Fruit fly (Drosophila melanogaster) whole organism, embryonic: ENCODE data around the gene lwr.

Source experiments
- ATbp ChIP-seq: fragments of 200-800 bp; sonication (Bioruptor generic); optimal IDR thresholded peaks from 2 replicates; lab custom pipeline; 2017; ENCODE audit warnings: missing biosample characterization, mild to moderate bottlenecking, missing genetic modification characterization, missing genetic modification reagents
- Antp ChIP-seq: fragments of 200-800 bp; sonication (Bioruptor generic); optimal IDR thresholded peaks from 3 replicates; lab custom pipeline; 2016; ENCODE audit warnings: missing biosample characterization, missing genetic modification characterization
- Atf6 ChIP-seq: fragments of 200-800 bp; sonication (Bioruptor generic); IDR thresholded peaks from 2 replicates; pipeline ENCODE4 v1.3.6; 2022; ENCODE audit warnings: missing biosample characterization, missing genetic modification characterization
- B-H1 ChIP-seq: fragments of 200-800 bp; sonication (Bioruptor generic); IDR thresholded peaks from 3 replicates; pipeline ENCODE4 v1.3.6; 2022; ENCODE audit warnings: missing biosample characterization, missing genetic modification characterization
- Bdp1 ChIP-seq: fragments of 200-800 bp; sonication (Bioruptor generic); optimal IDR thresholded peaks from 3 replicates; lab custom pipeline; 2016; ENCODE audit warnings: missing biosample characterization, missing genetic modification characterization
- BtbVII ChIP-seq: fragments of 200-800 bp; sonication (Bioruptor generic); optimal IDR thresholded peaks from 3 replicates; lab custom pipeline; 2017; ENCODE audit warnings: missing biosample characterization, mild to moderate bottlenecking, missing genetic modification characterization
- CG11560 ChIP-seq: fragments of 200-800 bp; sonication (Bioruptor generic); IDR thresholded peaks from 3 replicates; pipeline ENCODE4 v1.3.6; 2022; ENCODE audit warnings: missing biosample characterization, missing genetic modification characterization
- CG12391 ChIP-seq: fragments of 200-800 bp; sonication (Bioruptor generic); optimal IDR thresholded peaks from 3 replicates; lab custom pipeline; 2018; ENCODE audit warnings: missing biosample characterization, mild to moderate bottlenecking, missing genetic modification characterization, moderate library complexity
- CG1647 ChIP-seq: fragments of 200-800 bp; sonication (Bioruptor generic); optimal IDR thresholded peaks from 3 replicates; lab custom pipeline; 2016; ENCODE audit warnings: missing biosample characterization, missing genetic modification characterization
- CG17328 ChIP-seq: fragments of 200-800 bp; sonication (Bioruptor generic); IDR thresholded peaks from 2 replicates; pipeline ENCODE4 v1.3.6; 2022; ENCODE audit warnings: missing biosample characterization, missing genetic modification characterization
- CG17361 ChIP-seq: fragments of 200-800 bp; sonication (Bioruptor generic); IDR thresholded peaks from 3 replicates; pipeline ENCODE4 v1.3.6; 2022; ENCODE audit warnings: missing biosample characterization, missing genetic modification characterization
- CG17568 ChIP-seq: fragments of 200-800 bp; sonication (Bioruptor generic); optimal IDR thresholded peaks from 2 replicates; lab custom pipeline; 2018; ENCODE audit warnings: missing biosample characterization, mild to moderate bottlenecking, missing genetic modification characterization, moderate library complexity
- CG17912 ChIP-seq: fragments of 200-800 bp; sonication (Bioruptor generic); optimal IDR thresholded peaks from 2 replicates; lab custom pipeline; 2018; ENCODE audit warnings: missing biosample characterization, mild to moderate bottlenecking, missing genetic modification characterization
- CG3163 ChIP-seq: fragments of 200-800 bp; sonication (Bioruptor generic); optimal IDR thresholded peaks from 3 replicates; lab custom pipeline; 2016; ENCODE audit warnings: missing biosample characterization, missing genetic modification characterization
- CG3847 ChIP-seq: fragments of 200-800 bp; sonication (Bioruptor generic); IDR thresholded peaks from 2 replicates; pipeline ENCODE4 v1.3.6; 2022; ENCODE audit warnings: missing biosample characterization, missing genetic modification characterization
- CG4282 ChIP-seq: fragments of 200-800 bp; sonication (Bioruptor generic); optimal IDR thresholded peaks from 2 replicates; lab custom pipeline; 2016; ENCODE audit warnings: missing biosample characterization, missing genetic modification characterization
- CG4820 ChIP-seq: fragments of 200-800 bp; sonication (Bioruptor generic); optimal IDR thresholded peaks from 3 replicates; lab custom pipeline; 2016; ENCODE audit warnings: missing biosample characterization, missing genetic modification characterization
- CG6654 ChIP-seq: fragments of 200-800 bp; sonication (Bioruptor generic); optimal IDR thresholded peaks from 2 replicates; lab custom pipeline; 2017; ENCODE audit warnings: missing biosample characterization, mild to moderate bottlenecking, missing genetic modification characterization
- CG6765 ChIP-seq: fragments of 200-800 bp; sonication (Bioruptor generic); optimal IDR thresholded peaks from 3 replicates; lab custom pipeline; 2017; ENCODE audit warnings: missing biosample characterization, mild to moderate bottlenecking, missing genetic modification characterization
- CG8478 ChIP-seq: fragments of >200 bp; optimal IDR thresholded peaks from 2 replicates; lab custom pipeline; 2018
- CG9215 ChIP-seq: fragments of 200-800 bp; sonication (Bioruptor generic); IDR thresholded peaks from 2 replicates; pipeline ENCODE4 v1.3.6; 2022; ENCODE audit warnings: missing biosample characterization, missing genetic modification characterization
- CTCF ChIP-seq: fragments of 200-800 bp; sonication (Bioruptor generic); optimal IDR thresholded peaks from 2 replicates; lab custom pipeline; 2017; ENCODE audit warnings: missing biosample characterization, mild to moderate bottlenecking, missing genetic modification characterization, moderate library complexity
- E2f2 ChIP-seq: fragments of 200-800 bp; sonication (Bioruptor generic); IDR thresholded peaks from 2 replicates; pipeline ENCODE4 v1.3.6; 2022; ENCODE audit warnings: missing biosample characterization, missing genetic modification characterization
- Ets65A ChIP-seq: fragments of 200-800 bp; sonication (Bioruptor generic); peaks from one replicate; lab custom pipeline; 2016; ENCODE audit warnings: missing biosample characterization, missing genetic modification characterization
- Gug ChIP-seq: fragments of 200-800 bp; sonication (Bioruptor generic); IDR thresholded peaks from 4 replicates; pipeline ENCODE4 v1.3.6; 2022; ENCODE audit warnings: missing biosample characterization, missing genetic modification characterization
- HLH4C ChIP-seq: fragments of 200-800 bp; sonication (Bioruptor generic); IDR thresholded peaks from 3 replicates; pipeline ENCODE4 v1.3.6; 2022; ENCODE audit warnings: missing biosample characterization, missing genetic modification characterization; ENCODE audit not compliant: partially characterized antibody
- Hr51 ChIP-seq, 2 experiments: fragments of 200-800 bp; sonication (Bioruptor generic); optimal IDR thresholded peaks; 2 replicates in 1 of 2; 3 replicates in 1 of 2; lab custom pipeline; 2016 to 2018; ENCODE audit warnings: missing biosample characterization in 2 of 2, missing genetic modification characterization in 2 of 2, mild to moderate bottlenecking in 1 of 2, moderate library complexity in 1 of 2
- Lhr ChIP-seq: fragments of 200-800 bp; sonication (Bioruptor generic); optimal IDR thresholded peaks from 3 replicates; lab custom pipeline; 2017; ENCODE audit warnings: mild to moderate bottlenecking, missing biosample characterization, missing genetic modification reagents, missing genetic modification characterization
- MTF-1 ChIP-seq: fragments of 200-800 bp; sonication (Bioruptor generic); optimal IDR thresholded peaks from 2 replicates; lab custom pipeline; 2018; ENCODE audit warnings: missing biosample characterization, mild to moderate bottlenecking, missing genetic modification characterization, borderline replicate concordance
- Meics ChIP-seq: fragments of 200-800 bp; sonication (Bioruptor generic); optimal IDR thresholded peaks from 2 replicates; lab custom pipeline; 2017; ENCODE audit warnings: missing biosample characterization, mild to moderate bottlenecking, missing genetic modification characterization
- Poxn ChIP-seq: fragments of 200-800 bp; sonication (Bioruptor generic); IDR thresholded peaks from 2 replicates; pipeline ENCODE4 v1.3.6; 2022; ENCODE audit warnings: missing biosample characterization, missing genetic modification characterization
- Sox102F ChIP-seq: fragments of 200-800 bp; sonication (Bioruptor generic); optimal IDR thresholded peaks from 2 replicates; lab custom pipeline; 2018; ENCODE audit warnings: missing biosample characterization, mild to moderate bottlenecking, missing genetic modification characterization, moderate library complexity
- Xrp1 ChIP-seq: fragments of 200-800 bp; sonication (Bioruptor generic); IDR thresholded peaks from 2 replicates; pipeline ENCODE4 v1.3.6; 2022; ENCODE audit warnings: missing biosample characterization, missing genetic modification characterization
- ap ChIP-seq: fragments of 200-800 bp; sonication (Bioruptor generic); IDR thresholded peaks from 2 replicates; pipeline ENCODE4 v1.3.6; 2022; ENCODE audit warnings: missing biosample characterization, missing genetic modification characterization
- ase ChIP-seq: fragments of 200-800 bp; sonication (Bioruptor generic); IDR thresholded peaks from 3 replicates; pipeline ENCODE4 v1.3.6; 2022; ENCODE audit warnings: missing biosample characterization, missing genetic modification characterization
- ato ChIP-seq: fragments of 200-800 bp; sonication (Bioruptor generic); IDR thresholded peaks from 2 replicates; pipeline ENCODE4 v1.3.6; 2022; ENCODE audit warnings: missing biosample characterization, missing genetic modification characterization; ENCODE audit not compliant: partially characterized antibody
- ci ChIP-seq: fragments of 200-800 bp; sonication (Bioruptor generic); IDR thresholded peaks from 3 replicates; pipeline ENCODE4 v1.3.6; 2022; ENCODE audit warnings: missing biosample characterization, missing genetic modification characterization
- crc ChIP-seq: fragments of 200-800 bp; sonication (Bioruptor generic); optimal IDR thresholded peaks from 2 replicates; lab custom pipeline; 2016; ENCODE audit warnings: missing biosample characterization, missing genetic modification characterization
- dmrt11E ChIP-seq: fragments of 200-800 bp; sonication (Bioruptor generic); optimal IDR thresholded peaks from 3 replicates; lab custom pipeline; 2018; ENCODE audit warnings: missing biosample characterization, mild to moderate bottlenecking, missing genetic modification characterization, moderate library complexity
- gsb-n ChIP-seq: fragments of 200-800 bp; sonication (Bioruptor generic); optimal IDR thresholded peaks from 3 replicates; lab custom pipeline; 2018; ENCODE audit warnings: missing biosample characterization, mild to moderate bottlenecking, missing genetic modification characterization
- kah ChIP-seq: fragments of 200-800 bp; sonication (Bioruptor generic); optimal IDR thresholded peaks from 2 replicates; lab custom pipeline; 2018; ENCODE audit warnings: missing biosample characterization, mild to moderate bottlenecking, missing genetic modification characterization
- maf-S ChIP-seq: fragments of 200-800 bp; sonication (Bioruptor generic); optimal IDR thresholded peaks from 2 replicates; lab custom pipeline; 2016; ENCODE audit warnings: missing biosample characterization, missing genetic modification characterization
- run ChIP-seq: fragments of 200-800 bp; sonication (Bioruptor generic); optimal IDR thresholded peaks from 3 replicates; lab custom pipeline; 2018; ENCODE audit warnings: missing biosample characterization, mild to moderate bottlenecking, missing genetic modification characterization
- sc ChIP-seq, 3 experiments: fragments of >200 bp in 2 of 3; fragments of 200-800 bp in 1 of 3; sonication (Bioruptor generic) in 1 of 3; optimal IDR thresholded peaks; 2 replicates in 2 of 3; 3 replicates in 1 of 3; lab custom pipeline; 2017; ENCODE audit warnings: mild to moderate bottlenecking in 1 of 3, missing biosample characterization in 1 of 3, missing genetic modification characterization in 1 of 3, missing genetic modification reagents in 1 of 3
- sens-2 ChIP-seq: fragments of 200-800 bp; sonication (Bioruptor generic); IDR thresholded peaks from 2 replicates; pipeline ENCODE4 v1.3.6; 2022; ENCODE audit warnings: missing biosample characterization, missing genetic modification characterization
- sna ChIP-seq: fragments of 200-800 bp; sonication (Bioruptor generic); IDR thresholded peaks from 2 replicates; pipeline ENCODE4 v1.3.6; 2022; ENCODE audit warnings: missing biosample characterization, missing genetic modification characterization; ENCODE audit not compliant: partially characterized antibody
- toy ChIP-seq: fragments of 200-800 bp; sonication (Bioruptor generic); IDR thresholded peaks from 2 replicates; pipeline ENCODE4 v1.3.6; 2022; ENCODE audit warnings: missing biosample characterization, missing genetic modification characterization
- twi ChIP-seq: fragments of 200-800 bp; optimal IDR thresholded peaks from 2 replicates; lab custom pipeline; 2019; ENCODE audit warnings: missing biosample characterization, mild to moderate bottlenecking, missing genetic modification characterization, moderate library complexity
- wdn ChIP-seq: fragments of 200-800 bp; sonication (Bioruptor generic); IDR thresholded peaks from 2 replicates; pipeline ENCODE4 v1.3.6; 2022; ENCODE audit warnings: missing biosample characterization, missing genetic modification characterization
- zen ChIP-seq: fragments of 200-800 bp; sonication (Bioruptor generic); optimal IDR thresholded peaks from 3 replicates; lab custom pipeline; 2018; ENCODE audit warnings: missing biosample characterization, mild to moderate bottlenecking, missing genetic modification characterization, moderate library complexity
- zf30C ChIP-seq: fragments of 200-800 bp; sonication (Bioruptor generic); optimal IDR thresholded peaks from 3 replicates; lab custom pipeline; 2018; ENCODE audit warnings: missing biosample characterization, mild to moderate bottlenecking, missing genetic modification characterization

Gene lwr

dm6 chr2L:510534-511014 lies 31.8 kb downstream of the lwr start (continued):
- TF ChIP-seq Xrp1 (GFP tag; lab: Robert Waterston, UW), result peak; percentile 85
- no peak for TF ChIP-seq CG9215 (GFP tag; lab: Robert Waterston, UW)
- TF ChIP-seq CG4820 (GFP tag; lab: Kevin White, UChicago), result peak; percentile 52
- peak; percentile 59; the same call in 1 of the 2 replicates for TF ChIP-seq Atf6
- TF ChIP-seq CG4282, result peak; percentile 50
- TF ChIP-seq gsb-n (tag; lab: Kevin White, UChicago), result peak; percentile 85
- TF ChIP-seq CG1647 (GFP tag; lab: Kevin White, UChicago), result peak; percentile 30
- TF ChIP-seq Ets65A (GFP tag; lab: Kevin White, UChicago), result no peak
- peak; percentile 54 for TF ChIP-seq zf30C (GFP tag; lab: Kevin White, UChicago)
- TF ChIP-seq CG6765 (GFP tag; lab: Kevin White, UChicago), result peak; percentile 55
- TF ChIP-seq ATbp, result peak; percentile 91
- no peak for TF ChIP-seq Poxn
- no peak for TF ChIP-seq ase (GFP tag; lab: Robert Waterston, UW)
- peak; percentile 72; the same call in 1 of the 3 replicates for TF ChIP-seq ci (GFP tag; lab: Robert Waterston, UW)
- TF ChIP-seq CG6654 (GFP tag; lab: Kevin White, UChicago), result peak; percentile 27
- TF ChIP-seq Bdp1, result peak; percentile 23
- TF ChIP-seq sens-2 (GFP tag; lab: Robert Waterston, UW), result no peak
- peak; percentile 23 to 64 for TF ChIP-seq Hr51 (GFP tag; optimal IDR thresholded peaks at IDR 0.05; lab: Kevin White, UChicago)
- TF ChIP-seq sc (optimal IDR thresholded peaks at IDR 0.05; lab: Kevin White, UChicago), result no peak
- TF ChIP-seq sc (GFP tag; optimal IDR thresholded peaks at IDR 0.05; lab: Kevin White, UChicago), result peak; percentile 83
- peak; percentile 46 for TF ChIP-seq Meics
- TF ChIP-seq MTF-1, result peak; percentile 82
- peak; percentile 84 for TF ChIP-seq dmrt11E (tag; lab: Kevin White, UChicago)
- TF ChIP-seq E2f2 (GFP tag; lab: Robert Waterston, UW), result 0 out of 2 replicates have a peak, but pooled peaks have one; percentile 9
- TF ChIP-seq CG3847, result no peak
- TF ChIP-seq CG17568 (GFP tag; lab: Kevin White, UChicago), result peak; percentile 82
- TF ChIP-seq CTCF (GFP tag; lab: Kevin White, UChicago), result peak; percentile 10
- TF ChIP-seq zen (tag; lab: Kevin White, UChicago), result peak; percentile 80
- TF ChIP-seq ato (GFP tag; lab: Robert Waterston, UW), result no peak
- peak; percentile 47 for TF ChIP-seq Antp
- no peak for TF ChIP-seq sna (GFP tag; lab: Robert Waterston, UW)
- TF ChIP-seq CG12391, result peak; percentile 57
- peak; percentile 71; the same call in 2 of the 3 replicates for TF ChIP-seq CG17361
- no peak for TF ChIP-seq CG8478 (lab: Kevin White, UChicago)
- TF ChIP-seq crc (GFP tag; lab: Kevin White, UChicago), result peak; percentile 40
- peak; percentile 48 for TF ChIP-seq maf-S (GFP tag; lab: Kevin White, UChicago)
- TF ChIP-seq wdn (GFP tag; lab: Robert Waterston, UW), result no peak
- peak; percentile 72 for TF ChIP-seq run (tag; lab: Kevin White, UChicago)
- peak; percentile 76 for TF ChIP-seq Lhr (GFP tag; lab: Kevin White, UChicago)
- TF ChIP-seq twi (tag; lab: Kevin White, UChicago), result peak; percentile 64
- no peak for TF ChIP-seq HLH4C
- peak; percentile 57; the same call in 1 of the 2 replicates for TF ChIP-seq CG17328
- TF ChIP-seq B-H1 (GFP tag; lab: Robert Waterston, UW), result peak; percentile 14; the same call in 1 of the 3 replicates
- TF ChIP-seq Sox102F (GFP tag; lab: Kevin White, UChicago), result peak; percentile 43
- TF ChIP-seq Gug (GFP tag; lab: Robert Waterston, UW), result no peak
- no peak for TF ChIP-seq CG11560 (tag; lab: Robert Waterston, UW)
- TF ChIP-seq ap (GFP tag; lab: Robert Waterston, UW), result no peak
- TF ChIP-seq CG17912 (GFP tag; lab: Kevin White, UChicago), result no peak
- TF ChIP-seq toy (GFP tag; lab: Robert Waterston, UW), result no peak
- TF ChIP-seq BtbVII (GFP tag; lab: Kevin White, UChicago), result peak; percentile 74
- peak; percentile 68 for TF ChIP-seq kah (GFP tag; lab: Kevin White, UChicago)
- TF ChIP-seq CG3163 (GFP tag; lab: Kevin White, UChicago), result peak; percentile 66
